Worm (Caenorhabditis elegans) whole organism, L4 larva: ENCODE results near the gene ZK721.4.

Experiments used
- F49E8.2 ChIP-seq: sonication (generic microtip); optimal IDR thresholded peaks from 2 replicates; lab custom pipeline; 2016; ENCODE audit warnings: missing compliant biosample characterization, mild to moderate bottlenecking, missing genetic modification characterization, borderline replicate concordance
- T20F7.1 ChIP-seq: fragments of 200-800 bp; sonication (Bioruptor generic); optimal IDR thresholded peaks from 2 replicates; lab custom pipeline; 2018; ENCODE audit warnings: mild to moderate bottlenecking, missing genetic modification characterization, missing compliant biosample characterization
- ama-1 ChIP-seq: fragments of 150-350 bp; optimal IDR thresholded peaks from 2 replicates; lab custom pipeline; 2014; ENCODE audit warnings: inconsistent platforms, mixed read lengths
- arid-1 ChIP-seq: fragments of 200-800 bp; sonication (Bioruptor generic); conservative IDR thresholded peaks from 2 replicates; pipeline ENCODE4 v1.3.6; 2022; ENCODE audit warnings: missing genetic modification reagents, missing genetic modification characterization, missing compliant biosample characterization
- attf-4 ChIP-seq: sonication (generic microtip); optimal IDR thresholded peaks from 3 replicates; lab custom pipeline; 2017; ENCODE audit warnings: missing biosample characterization, missing genetic modification characterization
- ceh-28 ChIP-seq: fragments of 150-350 bp; optimal IDR thresholded peaks from 2 replicates; lab custom pipeline; 2014; ENCODE audit warnings: missing biosample characterization, missing genetic modification reagents, missing genetic modification characterization
- ceh-44 ChIP-seq: fragments of 200-800 bp; sonication (Bioruptor generic); IDR thresholded peaks from 2 replicates; pipeline ENCODE4 v1.3.6; 2022; ENCODE audit warnings: missing genetic modification reagents, missing genetic modification characterization, missing compliant biosample characterization
- cey-2 ChIP-seq: sonication (generic microtip); optimal IDR thresholded peaks from 3 replicates; lab custom pipeline; 2017; ENCODE audit warnings: missing genetic modification characterization, mild to moderate bottlenecking, missing compliant biosample characterization, antibody characterized with exemption, borderline replicate concordance; ENCODE audit not compliant: insufficient read depth
- ctbp-1 ChIP-seq: fragments of 200-800 bp; sonication (Bioruptor generic); IDR thresholded peaks from 2 replicates; pipeline ENCODE4 v1.3.6; 2022; ENCODE audit warnings: missing genetic modification reagents, missing genetic modification characterization, missing compliant biosample characterization
- daf-16 ChIP-seq, 3 experiments: sonication (generic microtip); optimal IDR thresholded peaks; 2 replicates each; lab custom pipeline; 2016 to 2017; ENCODE audit warnings: missing genetic modification characterization in 3 of 3, missing genetic modification reagents in 3 of 3, mild to moderate bottlenecking in 2 of 3, missing compliant biosample characterization in 2 of 3, missing biosample characterization in 1 of 3, moderate library complexity in 1 of 3
- daf-19 ChIP-seq: fragments of 200-800 bp; sonication (Bioruptor generic); conservative IDR thresholded peaks from 2 replicates; pipeline ENCODE4 v1.3.6; 2022; ENCODE audit warnings: missing genetic modification characterization, missing compliant biosample characterization
- dmd-9 ChIP-seq: fragments of 200-800 bp; sonication (Bioruptor generic); IDR thresholded peaks from 2 replicates; pipeline ENCODE4 v1.3.6; 2022; ENCODE audit warnings: missing genetic modification reagents, missing genetic modification characterization, missing compliant biosample characterization
- dpl-1 ChIP-seq: fragments of 150-350 bp; optimal IDR thresholded peaks from 2 replicates; lab custom pipeline; 2014; ENCODE audit warnings: missing biosample characterization, missing genetic modification reagents, missing genetic modification characterization
- dve-1 ChIP-seq: sonication (generic microtip); optimal IDR thresholded peaks from 2 replicates; lab custom pipeline; 2017; ENCODE audit warnings: antibody characterized with exemption, mild to moderate bottlenecking, missing genetic modification characterization, missing compliant biosample characterization; ENCODE audit not compliant: insufficient read depth
- egl-43 ChIP-seq: fragments of 200-800 bp; sonication (Bioruptor generic); IDR thresholded peaks from 2 replicates; pipeline ENCODE4 v1.3.6; 2022; ENCODE audit warnings: missing genetic modification reagents, missing genetic modification characterization, missing compliant biosample characterization
- fos-1 ChIP-seq: fragments of 150-350 bp; optimal IDR thresholded peaks from 2 replicates; lab custom pipeline; 2014; ENCODE audit warnings: missing biosample characterization, missing genetic modification characterization
- hif-1 ChIP-seq, 2 experiments: sonication (generic microtip); optimal IDR thresholded peaks; 2 replicates each; lab custom pipeline; 2016 to 2017; ENCODE audit warnings: missing compliant biosample characterization in 2 of 2, missing genetic modification characterization in 2 of 2, missing genetic modification reagents in 2 of 2, missing genotype in 2 of 2, mild to moderate bottlenecking in 1 of 2
- hlh-11 ChIP-seq: fragments of 200-800 bp; sonication (Bioruptor generic); optimal IDR thresholded peaks from 2 replicates; lab custom pipeline; 2018; ENCODE audit warnings: mild to moderate bottlenecking, missing genetic modification characterization, missing compliant biosample characterization
- hlh-30 ChIP-seq: sonication (generic microtip); optimal IDR thresholded peaks from 2 replicates; lab custom pipeline; 2017; ENCODE audit warnings: antibody characterized with exemption, mild to moderate bottlenecking, missing genetic modification characterization, missing compliant biosample characterization; ENCODE audit not compliant: insufficient read depth
- lin-15B ChIP-seq: fragments of 150-350 bp; sonication (generic microtip); optimal IDR thresholded peaks from 3 replicates; lab custom pipeline; 2014; ENCODE audit warnings: missing biosample characterization, missing genetic modification characterization
- lin-38 ChIP-seq: fragments of 200-800 bp; sonication (Bioruptor generic); IDR thresholded peaks from 2 replicates; pipeline ENCODE4 v1.3.6; 2022; ENCODE audit warnings: missing genetic modification reagents, missing genetic modification characterization, missing compliant biosample characterization
- lir-3 ChIP-seq: sonication (generic microtip); optimal IDR thresholded peaks from 2 replicates; lab custom pipeline; 2016; ENCODE audit warnings: mild to moderate bottlenecking, missing genetic modification characterization, missing compliant biosample characterization
- lsy-2 ChIP-seq, 2 experiments: fragments of 150-350 bp in 1 of 2; sonication (generic microtip) in 1 of 2; optimal IDR thresholded peaks; 2 replicates each; lab custom pipeline; 2014 to 2017; ENCODE audit warnings: missing biosample characterization in 2 of 2, missing genetic modification characterization in 2 of 2
- mdl-1 ChIP-seq, 2 experiments: fragments of 150-350 bp in 1 of 2; sonication (generic microtip) in 1 of 2; optimal IDR thresholded peaks; 2 replicates each; lab custom pipeline; 2014 to 2017; ENCODE audit warnings: missing biosample characterization in 2 of 2, missing genetic modification characterization in 2 of 2
- mdt-29 ChIP-seq: fragments of 200-800 bp; sonication (Bioruptor generic); IDR thresholded peaks from 2 replicates; pipeline ENCODE4 v1.3.6; 2022; ENCODE audit warnings: missing genetic modification reagents, missing genetic modification characterization, missing compliant biosample characterization
- mxl-2 ChIP-seq: fragments of 200-800 bp; sonication (Bioruptor generic); conservative IDR thresholded peaks from 2 replicates; pipeline ENCODE4 v1.3.6; 2022; ENCODE audit warnings: missing genetic modification reagents, missing genetic modification characterization, missing compliant biosample characterization
- nhr-10 ChIP-seq: fragments of 150-350 bp; optimal IDR thresholded peaks from 2 replicates; lab custom pipeline; 2014; ENCODE audit warnings: missing biosample characterization, missing genetic modification characterization
- nhr-102 ChIP-seq: sonication (generic microtip); optimal IDR thresholded peaks from 2 replicates; lab custom pipeline; 2016; ENCODE audit warnings: mild to moderate bottlenecking, missing genetic modification characterization, moderate library complexity, missing compliant biosample characterization
- nhr-11 ChIP-seq: fragments of 150-350 bp; optimal IDR thresholded peaks from 2 replicates; lab custom pipeline; 2014; ENCODE audit warnings: missing biosample characterization, missing genetic modification characterization
- nhr-25 ChIP-seq: sonication (generic microtip); optimal IDR thresholded peaks from 2 replicates; lab custom pipeline; 2017; ENCODE audit warnings: missing genetic modification characterization, mild to moderate bottlenecking, missing compliant biosample characterization, antibody characterized with exemption, moderate library complexity, borderline replicate concordance; ENCODE audit not compliant: insufficient read depth
- nhr-28 ChIP-seq: fragments of 150-350 bp; optimal IDR thresholded peaks from 2 replicates; lab custom pipeline; 2014; ENCODE audit warnings: missing biosample characterization, missing genetic modification characterization
- pha-4 ChIP-seq, 2 experiments: fragments of 150-350 bp in 1 of 2; fragments of 200-800 bp in 1 of 2; sonication (Bioruptor generic) in 1 of 2; IDR thresholded peaks in 1 of 2; optimal IDR thresholded peaks in 1 of 2; 2 replicates each; pipeline versions ENCODE4 v1.3.6 to Lab custom; 2014 to 2022; ENCODE audit warnings: missing genetic modification characterization in 2 of 2, missing genetic modification reagents in 2 of 2, missing biosample characterization in 1 of 2, missing compliant biosample characterization in 1 of 2
- sdz-12 ChIP-seq: fragments of 200-800 bp; sonication (Bioruptor generic); optimal IDR thresholded peaks from 2 replicates; lab custom pipeline; 2018; ENCODE audit warnings: mild to moderate bottlenecking, missing genetic modification characterization, missing compliant biosample characterization
- skn-1 ChIP-seq: fragments of 150-350 bp; optimal IDR thresholded peaks from 2 replicates; lab custom pipeline; 2014; ENCODE audit warnings: missing biosample characterization, missing genetic modification characterization
- spr-1 ChIP-seq: sonication (generic microtip); optimal IDR thresholded peaks from 2 replicates; lab custom pipeline; 2016; ENCODE audit warnings: mild to moderate bottlenecking, missing genetic modification characterization, missing compliant biosample characterization
- tra-1 ChIP-seq: fragments of 200-800 bp; sonication (Bioruptor generic); IDR thresholded peaks from 2 replicates; pipeline ENCODE4 v1.3.6; 2022; ENCODE audit warnings: missing genetic modification reagents, missing genetic modification characterization, missing compliant biosample characterization
- unc-62 ChIP-seq, 3 experiments: fragments of 150-350 bp in 1 of 3; sonication (generic microtip); optimal IDR thresholded peaks in 2 of 3; peaks in 1 of 3; 1 replicate in 1 of 3; 2 replicates in 2 of 3; lab custom pipeline; 2014 to 2017; ENCODE audit warnings: missing biosample characterization in 3 of 3, missing genetic modification characterization in 3 of 3, missing genetic modification reagents in 3 of 3, missing genotype in 1 of 3
- vab-7 ChIP-seq: fragments of 200-800 bp; sonication (Bioruptor generic); IDR thresholded peaks from 2 replicates; pipeline ENCODE4 v1.3.6; 2022; ENCODE audit warnings: missing genetic modification reagents, missing genetic modification characterization, missing compliant biosample characterization
- zip-11 ChIP-seq: fragments of 200-800 bp; sonication (Bioruptor generic); IDR thresholded peaks from 2 replicates; pipeline ENCODE4 v1.3.6; 2022; ENCODE audit warnings: missing genetic modification characterization, missing compliant biosample characterization

ZK721.4 gene

ce11 chrX:8761060-8761459 is 17.6 kb upstream of the ZK721.4 start:
- TF ChIP-seq nhr-25 (tag; lab: Kevin White, UChicago) (no peak), skn-1 (tag; lab: Kevin White, UChicago) (no peak), daf-19 (no peak), hif-1 (tag; optimal IDR thresholded peaks at IDR 0.05; lab: Kevin White, UChicago) (peak in 1 of 2 experiments; percentile 10), attf-4 (tag; lab: Kevin White, UChicago) (no peak), tra-1 (no peak), T20F7.1 (GFP tag; lab: Kevin White, UChicago) (no peak), lsy-2 (tag; optimal IDR thresholded peaks at IDR 0.05; lab: Kevin White, UChicago) (no peak), ctbp-1 (GFP tag; lab: Robert Waterston, UW) (no peak), F49E8.2 (tag; lab: Kevin White, UChicago) (no peak), mdt-29 (GFP tag; lab: Robert Waterston, UW) (no peak), daf-16 (GFP tag; optimal IDR thresholded peaks at IDR 0.05; lab: Kevin White, UChicago) (peak in 1 of 2 experiments; percentile 58), daf-16 (tag; optimal IDR thresholded peaks at IDR 0.05; lab: Kevin White, UChicago) (peak; percentile 41), spr-1 (no peak), dpl-1 (GFP tag; lab: Kevin White, UChicago) (no peak), mdl-1 (tag; optimal IDR thresholded peaks at IDR 0.05; lab: Kevin White, UChicago) (peak in 1 of 2 experiments; percentile 3), nhr-28 (tag; lab: Kevin White, UChicago) (peak; percentile 34), hlh-30 (tag; lab: Kevin White, UChicago) (peak; percentile 40), ceh-28 (tag; lab: Kevin White, UChicago) (no peak), hlh-11 (tag; lab: Kevin White, UChicago) (peak; percentile 12), pha-4 (GFP tag; IDR thresholded peaks at IDR 0.05; lab: Robert Waterston, UW) (no peak), pha-4 (tag; optimal IDR thresholded peaks at IDR 0.05; lab: Kevin White, UChicago) (no peak), ama-1 (no peak), nhr-10 (tag; lab: Kevin White, UChicago) (peak; percentile 42), cey-2 (tag; lab: Kevin White, UChicago) (no peak), arid-1 (no peak), dve-1 (peak; percentile 31), ceh-44 (GFP tag; lab: Robert Waterston, UW) (no peak)
- TF ChIP-seq, all 104 proteins: peak for 8

- no peak for TF ChIP-seq fos-1 (tag; lab: Kevin White, UChicago)
- TF ChIP-seq daf-16 (GFP tag; optimal IDR thresholded peaks at IDR 0.05; lab: Kevin White, UChicago): no peak
- peak; percentile 11 for TF ChIP-seq daf-16 (tag; optimal IDR thresholded peaks at IDR 0.05; lab: Kevin White, UChicago)
These were observed 17.2 kb upstream of the ZK721.4 start, which contains the start of gene M02D8.5 for ce11 chrX:8761497-8761896. Gene M02D8.5 (minus strand): TSS chrX:8761597.

ce11 chrX:8762927-8763326 is 15.7 kb upstream of the ZK721.4 start:
- TF ChIP-seq hlh-11 (tag; lab: Kevin White, UChicago) (peak; percentile 3), nhr-11 (tag; lab: Kevin White, UChicago) (peak; percentile 4), lir-3 (tag; lab: Kevin White, UChicago) (no peak), nhr-102 (tag; lab: Kevin White, UChicago) (no peak)

- TF ChIP-seq dmd-9 (GFP tag; lab: Robert Waterston, UW) (no peak), mdt-29 (GFP tag; lab: Robert Waterston, UW) (no peak), dve-1 (no peak), sdz-12 (GFP tag; lab: Kevin White, UChicago) (no peak), vab-7 (no peak), unc-62 (GFP tag; optimal IDR thresholded peaks at IDR 0.05 in 1 of 2; lab: Kevin White, UChicago) (no peak), unc-62 (tag; optimal IDR thresholded peaks at IDR 0.05; lab: Kevin White, UChicago) (no peak), egl-43 (GFP tag; lab: Robert Waterston, UW) (no peak), mxl-2 (GFP tag; lab: Robert Waterston, UW) (no peak), zip-11 (GFP tag; lab: Robert Waterston, UW) (no peak), ceh-44 (GFP tag; lab: Robert Waterston, UW) (no peak), lin-15B (no peak), lsy-2 (tag; optimal IDR thresholded peaks at IDR 0.05; lab: Kevin White, UChicago) (no peak), ceh-28 (tag; lab: Kevin White, UChicago) (no peak), lin-38 (GFP tag; lab: Robert Waterston, UW) (no peak)
These were observed 15.1 kb upstream of the ZK721.4 start, which contains the start of gene zig-12 for ce11 chrX:8763607-8764006. Gene zig-12 (plus strand): TSS chrX:8763907.
